Fruit fly (Drosophila melanogaster) whole organism, wandering third instar larva: ENCODE results near the gene Trmt6.

ENCODE experiments used
- CrebA ChIP-seq: fragments of 200-800 bp; sonication (Bioruptor generic); optimal IDR thresholded peaks from 2 replicates; lab custom pipeline; 2016; ENCODE audit warnings: missing biosample characterization, mild to moderate bottlenecking, missing genetic modification characterization, borderline replicate concordance
- Dfd ChIP-seq: fragments of >200 bp; optimal IDR thresholded peaks from 2 replicates; lab custom pipeline; 2017; ENCODE audit warnings: missing biosample characterization, missing genetic modification characterization
- GATAd ChIP-seq: sonication (Bioruptor generic); optimal IDR thresholded peaks from 2 replicates; lab custom pipeline; 2016; ENCODE audit warnings: missing biosample characterization, missing genetic modification characterization
- Hnf4 ChIP-seq: fragments of 200-800 bp; sonication (Bioruptor generic); optimal IDR thresholded peaks from 2 replicates; lab custom pipeline; 2016; ENCODE audit warnings: missing biosample characterization, mild to moderate bottlenecking, missing genetic modification characterization
- Hr78 ChIP-seq: fragments of >200 bp; optimal IDR thresholded peaks from 2 replicates; lab custom pipeline; 2017; ENCODE audit warnings: missing biosample characterization, missing genetic modification characterization
- Hr83 ChIP-seq: fragments of 200-300 bp; sonication (Bioruptor generic); optimal IDR thresholded peaks from 2 replicates; lab custom pipeline; 2016; ENCODE audit warnings: missing biosample characterization, mild to moderate bottlenecking, missing genetic modification characterization, moderate library complexity; ENCODE audit not compliant: poor library complexity, severe bottlenecking
- Jra ChIP-seq: sonication (Bioruptor generic); optimal IDR thresholded peaks from 2 replicates; lab custom pipeline; 2016; ENCODE audit warnings: missing biosample characterization, missing genetic modification characterization
- Myc ChIP-seq: fragments of >200 bp; optimal IDR thresholded peaks from 2 replicates; lab custom pipeline; 2017
- Sp1 ChIP-seq: fragments of 200-800 bp; sonication (Bioruptor generic); optimal IDR thresholded peaks from 3 replicates; lab custom pipeline; 2019; ENCODE audit warnings: missing biosample characterization, mild to moderate bottlenecking, missing genetic modification characterization, moderate library complexity
- dsf ChIP-seq: sonication (Bioruptor generic); optimal IDR thresholded peaks from 2 replicates; lab custom pipeline; 2016; ENCODE audit warnings: missing biosample characterization, missing genetic modification characterization, borderline replicate concordance
- h ChIP-seq: fragments of 200-800 bp; sonication (Bioruptor generic); optimal IDR thresholded peaks from 3 replicates; lab custom pipeline; 2016; ENCODE audit warnings: missing biosample characterization, mild to moderate bottlenecking, missing genetic modification characterization
- lola ChIP-seq: fragments of >200 bp; optimal IDR thresholded peaks from 2 replicates; lab custom pipeline; 2017; ENCODE audit warnings: missing biosample characterization, missing genetic modification characterization
- pan ChIP-seq: fragments of >200 bp; optimal IDR thresholded peaks from 2 replicates; lab custom pipeline; 2017
- psq ChIP-seq: fragments of 200-800 bp; sonication (Bioruptor generic); optimal IDR thresholded peaks from 3 replicates; lab custom pipeline; 2017; ENCODE audit warnings: missing biosample characterization, mild to moderate bottlenecking, missing genetic modification characterization, moderate library complexity

DNA sequence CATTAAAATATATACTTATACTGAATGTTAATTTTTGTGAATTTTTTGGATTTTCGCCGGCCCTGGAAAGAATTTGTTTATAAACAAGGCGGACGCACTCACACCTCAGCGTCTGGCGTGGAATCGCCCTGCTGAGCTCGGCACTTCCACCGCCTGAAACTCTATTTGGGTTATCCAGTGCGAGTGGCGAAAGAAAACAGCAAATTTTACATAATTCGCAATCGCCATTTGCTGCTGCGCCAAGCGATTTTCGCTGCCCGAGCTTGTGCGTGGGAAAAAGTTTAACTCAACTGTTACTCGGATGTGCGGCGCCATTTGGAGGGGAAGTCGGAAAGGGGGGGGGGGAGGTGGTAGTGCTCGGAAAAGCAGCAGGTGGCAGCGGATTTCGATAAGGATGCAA is 29.1 kb downstream of the Trmt6 start:
- TF ChIP-seq pan (no peak), CrebA (no peak), Hr83 (GFP tag; lab: Kevin White, UChicago) (no peak), h (GFP tag; lab: Kevin White, UChicago) (no peak), lola (GFP tag; lab: Kevin White, UChicago) (no peak), dsf (GFP tag; lab: Kevin White, UChicago) (no peak), Hr78 (GFP tag; lab: Kevin White, UChicago) (no peak), psq (GFP tag; lab: Kevin White, UChicago) (no peak), Jra (GFP tag; lab: Kevin White, UChicago) (no peak), GATAd (no peak), Myc (lab: Kevin White, UChicago) (no peak), Hnf4 (GFP tag; lab: Kevin White, UChicago) (no peak), Sp1 (GFP tag; lab: Kevin White, UChicago) (no peak), Dfd (no peak)
